Worm (Caenorhabditis elegans) whole organism, L4 larva: ENCODE measurements around the gene wrt-7.

Source experiments
- D1046.2 ChIP-seq: fragments of 200-800 bp; sonication (Bioruptor generic); IDR thresholded peaks from 2 replicates; pipeline ENCODE4 v1.3.6; 2022; ENCODE audit warnings: missing genetic modification characterization, missing compliant biosample characterization
- F10B5.3 ChIP-seq: sonication (generic microtip); optimal IDR thresholded peaks from 2 replicates; lab custom pipeline; 2016; ENCODE audit warnings: mild to moderate bottlenecking, missing genetic modification characterization, missing compliant biosample characterization
- F44E2.7 ChIP-seq: fragments of 200-800 bp; sonication (Bioruptor generic); IDR thresholded peaks from 2 replicates; pipeline ENCODE4 v2.1.2; 2022; ENCODE audit warnings: missing genetic modification characterization, missing compliant biosample characterization
- F49E8.2 ChIP-seq: sonication (generic microtip); optimal IDR thresholded peaks from 2 replicates; lab custom pipeline; 2016; ENCODE audit warnings: missing compliant biosample characterization, mild to moderate bottlenecking, missing genetic modification characterization, borderline replicate concordance
- T20F7.1 ChIP-seq: fragments of 200-800 bp; sonication (Bioruptor generic); optimal IDR thresholded peaks from 2 replicates; lab custom pipeline; 2018; ENCODE audit warnings: mild to moderate bottlenecking, missing genetic modification characterization, missing compliant biosample characterization
- T26A8.4 ChIP-seq: fragments of 200-800 bp; sonication (Bioruptor generic); IDR thresholded peaks from 2 replicates; pipeline ENCODE4 v1.3.6; 2022; ENCODE audit warnings: missing genetic modification characterization, missing compliant biosample characterization
- Y5F2A.4 ChIP-seq: fragments of 200-800 bp; sonication (Bioruptor generic); optimal IDR thresholded peaks from 2 replicates; lab custom pipeline; 2018; ENCODE audit warnings: mild to moderate bottlenecking, missing genetic modification characterization, missing compliant biosample characterization
- Y75B8A.6 ChIP-seq: fragments of 200-800 bp; sonication (Bioruptor generic); IDR thresholded peaks from 2 replicates; pipeline ENCODE4 v1.3.6; 2022; ENCODE audit warnings: missing genetic modification reagents, missing genetic modification characterization, missing compliant biosample characterization
- ZK337.2 ChIP-seq: fragments of 200-800 bp; sonication (Bioruptor generic); IDR thresholded peaks from 2 replicates; pipeline ENCODE4 v1.3.6; 2022; ENCODE audit warnings: missing genetic modification reagents, missing genetic modification characterization, missing compliant biosample characterization
- arid-1 ChIP-seq: fragments of 200-800 bp; sonication (Bioruptor generic); conservative IDR thresholded peaks from 2 replicates; pipeline ENCODE4 v1.3.6; 2022; ENCODE audit warnings: missing genetic modification reagents, missing genetic modification characterization, missing compliant biosample characterization
- ceh-32 ChIP-seq: sonication (generic microtip); optimal IDR thresholded peaks from 2 replicates; lab custom pipeline; 2016; ENCODE audit warnings: mild to moderate bottlenecking, missing genetic modification characterization, missing compliant biosample characterization; ENCODE audit not compliant: poor library complexity
- ceh-62 ChIP-seq: sonication (generic microtip); optimal IDR thresholded peaks from 2 replicates; lab custom pipeline; 2017; ENCODE audit warnings: missing biosample characterization, missing genetic modification characterization
- daf-12 ChIP-seq: fragments of 150-350 bp; optimal IDR thresholded peaks from 2 replicates; lab custom pipeline; 2014; ENCODE audit warnings: missing biosample characterization, missing genetic modification reagents, missing genetic modification characterization
- daf-16 ChIP-seq, 3 experiments: sonication (generic microtip); optimal IDR thresholded peaks; 2 replicates each; lab custom pipeline; 2016 to 2017; ENCODE audit warnings: missing genetic modification characterization in 3 of 3, missing genetic modification reagents in 3 of 3, mild to moderate bottlenecking in 2 of 3, missing compliant biosample characterization in 2 of 3, missing biosample characterization in 1 of 3, moderate library complexity in 1 of 3
- daf-8 ChIP-seq: fragments of 200-800 bp; sonication (Bioruptor generic); IDR thresholded peaks from 2 replicates; pipeline ENCODE4 v1.3.6; 2022; ENCODE audit warnings: missing genetic modification characterization, missing compliant biosample characterization
- duxl-1 ChIP-seq: sonication (generic microtip); optimal IDR thresholded peaks from 2 replicates; lab custom pipeline; 2016; ENCODE audit warnings: mild to moderate bottlenecking, missing genetic modification characterization, moderate library complexity, missing compliant biosample characterization; ENCODE audit not compliant: poor library complexity
- dve-1 ChIP-seq: sonication (generic microtip); optimal IDR thresholded peaks from 2 replicates; lab custom pipeline; 2017; ENCODE audit warnings: antibody characterized with exemption, mild to moderate bottlenecking, missing genetic modification characterization, missing compliant biosample characterization; ENCODE audit not compliant: insufficient read depth
- egl-43 ChIP-seq: fragments of 200-800 bp; sonication (Bioruptor generic); IDR thresholded peaks from 2 replicates; pipeline ENCODE4 v1.3.6; 2022; ENCODE audit warnings: missing genetic modification reagents, missing genetic modification characterization, missing compliant biosample characterization
- fkh-10 ChIP-seq: fragments of 150-350 bp; optimal IDR thresholded peaks from 2 replicates; lab custom pipeline; 2014; ENCODE audit warnings: missing biosample characterization, missing genetic modification reagents, missing genetic modification characterization
- gei-8 ChIP-seq: fragments of 200-800 bp; sonication (Bioruptor generic); optimal IDR thresholded peaks from 2 replicates; lab custom pipeline; 2018; ENCODE audit warnings: mild to moderate bottlenecking, missing genetic modification characterization, missing compliant biosample characterization
- lin-1 ChIP-seq: fragments of 200-800 bp; sonication (Bioruptor generic); IDR thresholded peaks from 2 replicates; pipeline ENCODE4 v1.3.6; 2022; ENCODE audit warnings: missing genetic modification reagents, missing genetic modification characterization, missing compliant biosample characterization
- lin-13 ChIP-seq: fragments of 150-350 bp; optimal IDR thresholded peaks from 2 replicates; lab custom pipeline; 2014; ENCODE audit warnings: missing biosample characterization, missing genetic modification reagents, missing genetic modification characterization
- lin-29 ChIP-seq: fragments of 200-800 bp; sonication (Bioruptor generic); IDR thresholded peaks from 2 replicates; pipeline ENCODE4 v1.3.6; 2022; ENCODE audit warnings: missing genetic modification reagents, missing genetic modification characterization, missing compliant biosample characterization
- lir-3 ChIP-seq: sonication (generic microtip); optimal IDR thresholded peaks from 2 replicates; lab custom pipeline; 2016; ENCODE audit warnings: mild to moderate bottlenecking, missing genetic modification characterization, missing compliant biosample characterization
- madf-9 ChIP-seq: fragments of 200-800 bp; sonication (Bioruptor generic); conservative IDR thresholded peaks from 2 replicates; pipeline ENCODE4 v1.3.6; 2022; ENCODE audit warnings: missing genetic modification reagents, missing genetic modification characterization, missing compliant biosample characterization
- mdt-29 ChIP-seq: fragments of 200-800 bp; sonication (Bioruptor generic); IDR thresholded peaks from 2 replicates; pipeline ENCODE4 v1.3.6; 2022; ENCODE audit warnings: missing genetic modification reagents, missing genetic modification characterization, missing compliant biosample characterization
- mes-2 ChIP-seq: sonication (generic microtip); optimal IDR thresholded peaks from 2 replicates; lab custom pipeline; 2016; ENCODE audit warnings: missing genotype, mild to moderate bottlenecking, missing genetic modification characterization, missing compliant biosample characterization; ENCODE audit not compliant: poor library complexity, severe bottlenecking
- mxl-3 ChIP-seq: fragments of 200-800 bp; sonication (Bioruptor generic); optimal IDR thresholded peaks from 2 replicates; lab custom pipeline; 2018; ENCODE audit warnings: mild to moderate bottlenecking, missing genetic modification characterization, missing compliant biosample characterization
- nhr-102 ChIP-seq: sonication (generic microtip); optimal IDR thresholded peaks from 2 replicates; lab custom pipeline; 2016; ENCODE audit warnings: mild to moderate bottlenecking, missing genetic modification characterization, moderate library complexity, missing compliant biosample characterization
- nhr-237 ChIP-seq: sonication (generic microtip); optimal IDR thresholded peaks from 2 replicates; lab custom pipeline; 2017; ENCODE audit warnings: missing biosample characterization, missing genetic modification characterization
- nhr-41 ChIP-seq: fragments of 200-800 bp; sonication (Bioruptor generic); IDR thresholded peaks from 2 replicates; pipeline ENCODE4 v1.3.6; 2022; ENCODE audit warnings: missing genetic modification reagents, missing genetic modification characterization, missing compliant biosample characterization
- nhr-48 ChIP-seq: sonication (generic microtip); optimal IDR thresholded peaks from 2 replicates; lab custom pipeline; 2016; ENCODE audit warnings: mild to moderate bottlenecking, missing genetic modification characterization, missing compliant biosample characterization
- nhr-76 ChIP-seq: fragments of 150-350 bp; optimal IDR thresholded peaks from 2 replicates; lab custom pipeline; 2014; ENCODE audit warnings: missing biosample characterization, missing genetic modification characterization
- nhr-77 ChIP-seq: fragments of 150-350 bp; optimal IDR thresholded peaks from 2 replicates; lab custom pipeline; 2014; ENCODE audit warnings: missing biosample characterization, missing genetic modification characterization
- pha-4 ChIP-seq, 2 experiments: fragments of 150-350 bp in 1 of 2; fragments of 200-800 bp in 1 of 2; sonication (Bioruptor generic) in 1 of 2; IDR thresholded peaks in 1 of 2; optimal IDR thresholded peaks in 1 of 2; 2 replicates each; pipeline versions ENCODE4 v1.3.6 to Lab custom; 2014 to 2022; ENCODE audit warnings: missing genetic modification characterization in 2 of 2, missing genetic modification reagents in 2 of 2, missing biosample characterization in 1 of 2, missing compliant biosample characterization in 1 of 2
- php-3 ChIP-seq: fragments of 200-800 bp; sonication (Bioruptor generic); IDR thresholded peaks from 2 replicates; pipeline ENCODE4 v1.3.6; 2022; ENCODE audit warnings: missing genetic modification reagents, missing genetic modification characterization, missing compliant biosample characterization
- rbr-2 ChIP-seq: sonication (generic microtip); optimal IDR thresholded peaks from 2 replicates; lab custom pipeline; 2016; ENCODE audit warnings: missing genotype, missing genetic modification characterization, missing compliant biosample characterization
- saeg-2 ChIP-seq: fragments of 200-800 bp; sonication (Bioruptor generic); IDR thresholded peaks from 2 replicates; pipeline ENCODE4 v1.3.6; 2022; ENCODE audit warnings: missing genetic modification reagents, missing genetic modification characterization, missing compliant biosample characterization
- sdz-12 ChIP-seq: fragments of 200-800 bp; sonication (Bioruptor generic); optimal IDR thresholded peaks from 2 replicates; lab custom pipeline; 2018; ENCODE audit warnings: mild to moderate bottlenecking, missing genetic modification characterization, missing compliant biosample characterization
- snpc-1.2 ChIP-seq: fragments of 200-800 bp; sonication (Bioruptor generic); IDR thresholded peaks from 2 replicates; pipeline ENCODE4 v1.3.6; 2022; ENCODE audit warnings: missing genetic modification reagents, missing genetic modification characterization, missing compliant biosample characterization
- spr-3 ChIP-seq: fragments of 200-800 bp; sonication (Bioruptor generic); optimal IDR thresholded peaks from 2 replicates; lab custom pipeline; 2018; ENCODE audit warnings: mild to moderate bottlenecking, missing genetic modification characterization, missing compliant biosample characterization
- unc-130 ChIP-seq: sonication (generic microtip); optimal IDR thresholded peaks from 2 replicates; lab custom pipeline; 2016; ENCODE audit warnings: missing genetic modification reagents, missing genetic modification characterization, missing compliant biosample characterization
- vab-7 ChIP-seq: fragments of 200-800 bp; sonication (Bioruptor generic); IDR thresholded peaks from 2 replicates; pipeline ENCODE4 v1.3.6; 2022; ENCODE audit warnings: missing genetic modification reagents, missing genetic modification characterization, missing compliant biosample characterization
- zag-1 ChIP-seq: fragments of 150-350 bp; optimal IDR thresholded peaks from 2 replicates; lab custom pipeline; 2014; ENCODE audit warnings: missing biosample characterization, missing genetic modification characterization
- zip-11 ChIP-seq: fragments of 200-800 bp; sonication (Bioruptor generic); IDR thresholded peaks from 2 replicates; pipeline ENCODE4 v1.3.6; 2022; ENCODE audit warnings: missing genetic modification characterization, missing compliant biosample characterization
- ztf-11 ChIP-seq: fragments of 150-350 bp; optimal IDR thresholded peaks from 2 replicates; lab custom pipeline; 2014; ENCODE audit warnings: missing biosample characterization, missing genetic modification characterization

wrt-7 gene

DNA sequence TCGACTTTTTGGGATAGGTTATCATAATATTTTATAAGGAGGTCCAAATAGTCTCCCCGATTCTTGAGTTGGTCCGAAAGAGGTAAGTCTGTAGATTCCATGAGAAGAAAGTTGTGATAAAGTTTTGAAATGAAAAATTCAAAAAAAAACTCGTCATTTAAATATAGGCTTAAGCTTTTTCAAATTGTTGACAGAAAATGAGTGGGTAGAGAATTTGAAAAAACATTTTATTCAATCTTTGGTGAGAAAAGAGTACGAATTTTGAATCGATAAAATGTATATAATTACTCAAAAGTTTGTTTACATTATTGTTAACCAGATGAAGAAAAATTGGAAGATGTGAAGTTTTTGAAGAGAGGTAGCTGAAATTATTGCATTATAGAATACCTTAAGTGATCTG is 31.8 kb downstream of the wrt-7 start, which contains the start of gene T26H8.5:
Gene T26H8.5 (minus strand): TSS at position 101 of the 400 bp plus-strand sequence.
- TF ChIP-seq F10B5.3 (no peak), arid-1 (GFP tag; lab: Robert Waterston, UW) (no peak), pha-4 (GFP tag; IDR thresholded peaks at IDR 0.05; lab: Robert Waterston, UW) (no peak), pha-4 (tag; optimal IDR thresholded peaks at IDR 0.05; lab: Kevin White, UChicago) (no peak)

DNA sequence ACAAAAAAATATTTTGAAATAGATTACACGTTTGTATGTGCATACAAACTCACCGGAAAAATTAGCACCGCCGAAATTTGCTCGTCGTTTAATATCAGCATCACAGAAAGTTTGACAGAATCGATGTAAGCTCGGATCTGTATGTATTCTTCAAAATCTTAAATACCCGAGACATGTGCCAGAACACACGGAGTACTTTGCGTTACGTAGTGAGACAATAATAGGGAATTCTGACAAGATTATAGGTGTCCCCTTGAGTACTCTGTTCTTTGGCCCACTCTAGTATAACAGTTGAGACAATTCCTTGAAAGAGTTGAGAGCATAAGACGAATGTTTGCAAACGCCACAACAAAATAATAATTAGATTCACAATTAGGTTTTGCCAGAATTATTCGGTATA is 33.7 kb downstream of the wrt-7 start, which contains the start of gene srx-48:
Gene srx-48 (minus strand): TSS at position 101 of the 400 bp plus-strand sequence.
- TF ChIP-seq egl-43 (GFP tag; lab: Robert Waterston, UW) (no peak), saeg-2 (GFP tag; lab: Robert Waterston, UW) (no peak), Y75B8A.6 (GFP tag; lab: Robert Waterston, UW) (no peak), Y5F2A.4 (GFP tag; lab: Kevin White, UChicago) (no peak), spr-3 (GFP tag; lab: Kevin White, UChicago) (no peak), nhr-77 (tag; lab: Kevin White, UChicago) (no peak), mxl-3 (no peak), lin-29 (GFP tag; lab: Robert Waterston, UW) (no peak), lir-3 (tag; lab: Kevin White, UChicago) (no peak), ceh-32 (tag; lab: Kevin White, UChicago) (no peak)

DNA sequence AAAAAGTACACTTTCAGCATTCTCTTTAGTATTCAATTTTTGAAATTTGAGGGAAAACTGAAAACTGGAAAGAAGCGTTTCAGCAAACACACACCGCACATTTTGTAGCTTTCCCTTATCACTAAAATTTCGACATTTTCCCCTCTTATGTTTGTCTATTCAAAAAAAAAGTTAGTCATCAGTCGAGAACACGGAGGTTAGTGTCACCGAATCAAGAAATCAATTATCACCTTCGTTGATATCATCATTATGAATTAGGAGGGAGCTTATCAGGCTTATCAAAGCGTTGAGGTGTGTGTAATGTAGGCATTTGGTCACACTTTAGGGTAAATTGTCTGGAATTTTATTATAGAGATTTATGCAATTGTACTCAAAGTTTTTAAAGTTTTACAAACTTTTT is 38.7 kb downstream of the wrt-7 start, which contains the start of gene cpr-3:
Gene cpr-3 (minus strand): TSS at position 104 of the 400 bp plus-strand sequence.
- TF ChIP-seq rbr-2 (no peak), nhr-76 (tag; lab: Kevin White, UChicago) (no peak), daf-12 (tag; lab: Kevin White, UChicago) (no peak), lin-13 (no peak), egl-43 (GFP tag; lab: Robert Waterston, UW) (no peak), ceh-62 (tag; lab: Kevin White, UChicago) (no peak), daf-8 (GFP tag; lab: Robert Waterston, UW) (no peak), ZK337.2 (GFP tag; lab: Robert Waterston, UW) (no peak), zip-11 (GFP tag; lab: Robert Waterston, UW) (no peak), dve-1 (tag; lab: Kevin White, UChicago) (peak; percentile 73), gei-8 (no peak), snpc-1.2 (no peak), nhr-48 (tag; lab: Kevin White, UChicago) (peak; percentile 27), mdt-29 (GFP tag; lab: Robert Waterston, UW) (no peak), T26A8.4 (GFP tag; lab: Robert Waterston, UW) (no peak), vab-7 (GFP tag; lab: Robert Waterston, UW) (no peak), madf-9 (no peak), nhr-102 (no peak), php-3 (GFP tag; lab: Robert Waterston, UW) (no peak; the same call in none of the 2 replicates), daf-16 (GFP tag; optimal IDR thresholded peaks at IDR 0.05; lab: Kevin White, UChicago) (no peak), daf-16 (tag; optimal IDR thresholded peaks at IDR 0.05; lab: Kevin White, UChicago) (peak; percentile 85), F49E8.2 (tag; lab: Kevin White, UChicago) (no peak), duxl-1 (tag; lab: Kevin White, UChicago) (no peak), nhr-237 (tag; lab: Kevin White, UChicago) (no peak), F44E2.7 (GFP tag; lab: Robert Waterston, UW) (no peak), pha-4 (GFP tag; IDR thresholded peaks at IDR 0.05; lab: Robert Waterston, UW) (no peak; the same call in 1 of the 2 replicates), pha-4 (tag; optimal IDR thresholded peaks at IDR 0.05; lab: Kevin White, UChicago) (no peak), T20F7.1 (GFP tag; lab: Kevin White, UChicago) (no peak), ztf-11 (tag; lab: Kevin White, UChicago) (no peak), zag-1 (tag; lab: Kevin White, UChicago) (no peak), unc-130 (no peak), fkh-10 (GFP tag; lab: Kevin White, UChicago) (no peak), lin-1 (GFP tag; lab: Robert Waterston, UW) (no peak), nhr-41 (GFP tag; lab: Robert Waterston, UW) (no peak), D1046.2 (GFP tag; lab: Robert Waterston, UW) (no peak), mes-2 (tag; lab: Kevin White, UChicago) (no peak), nhr-77 (tag; lab: Kevin White, UChicago) (peak; percentile 83), sdz-12 (GFP tag; lab: Kevin White, UChicago) (no peak)
